Worm (Caenorhabditis elegans) whole organism, L4 larva: ENCODE data around the gene K12H6.10.

ENCODE experiments used
- F44E2.7 ChIP-seq: fragments of 200-800 bp; sonication (Bioruptor generic); IDR thresholded peaks from 2 replicates; pipeline ENCODE4 v2.1.2; 2022; ENCODE audit warnings: missing genetic modification characterization, missing compliant biosample characterization
- ZK337.2 ChIP-seq: fragments of 200-800 bp; sonication (Bioruptor generic); IDR thresholded peaks from 2 replicates; pipeline ENCODE4 v1.3.6; 2022; ENCODE audit warnings: missing genetic modification reagents, missing genetic modification characterization, missing compliant biosample characterization
- aha-1 ChIP-seq: fragments of 150-350 bp; peaks from one replicate; lab custom pipeline; 2014; ENCODE audit warnings: missing biosample characterization, missing genetic modification characterization
- arid-1 ChIP-seq: fragments of 200-800 bp; sonication (Bioruptor generic); conservative IDR thresholded peaks from 2 replicates; pipeline ENCODE4 v1.3.6; 2022; ENCODE audit warnings: missing genetic modification reagents, missing genetic modification characterization, missing compliant biosample characterization
- ces-1 ChIP-seq: fragments of 150-350 bp; sonication (generic microtip); optimal IDR thresholded peaks from 4 replicates; lab custom pipeline; 2014; ENCODE audit warnings: missing biosample characterization, missing genetic modification reagents, missing genetic modification characterization
- daf-16 ChIP-seq, 3 experiments: sonication (generic microtip); optimal IDR thresholded peaks; 2 replicates each; lab custom pipeline; 2016 to 2017; ENCODE audit warnings: missing genetic modification characterization in 3 of 3, missing genetic modification reagents in 3 of 3, mild to moderate bottlenecking in 2 of 3, missing compliant biosample characterization in 2 of 3, missing biosample characterization in 1 of 3, moderate library complexity in 1 of 3
- daf-8 ChIP-seq: fragments of 200-800 bp; sonication (Bioruptor generic); IDR thresholded peaks from 2 replicates; pipeline ENCODE4 v1.3.6; 2022; ENCODE audit warnings: missing genetic modification characterization, missing compliant biosample characterization
- dmd-6 ChIP-seq: fragments of 200-800 bp; sonication (Bioruptor generic); IDR thresholded peaks from 2 replicates; pipeline ENCODE4 v1.3.6; 2022; ENCODE audit warnings: missing genetic modification reagents, missing genetic modification characterization, missing compliant biosample characterization
- dmd-9 ChIP-seq: fragments of 200-800 bp; sonication (Bioruptor generic); IDR thresholded peaks from 2 replicates; pipeline ENCODE4 v1.3.6; 2022; ENCODE audit warnings: missing genetic modification reagents, missing genetic modification characterization, missing compliant biosample characterization
- fkh-10 ChIP-seq: fragments of 150-350 bp; optimal IDR thresholded peaks from 2 replicates; lab custom pipeline; 2014; ENCODE audit warnings: missing biosample characterization, missing genetic modification reagents, missing genetic modification characterization
- hmg-1.1 ChIP-seq: fragments of 200-800 bp; sonication (Bioruptor generic); IDR thresholded peaks from 2 replicates; pipeline ENCODE4 v1.3.6; 2022; ENCODE audit warnings: missing genetic modification reagents, missing genetic modification characterization, missing compliant biosample characterization
- jun-1 ChIP-seq: fragments of 150-350 bp; optimal IDR thresholded peaks from 2 replicates; lab custom pipeline; 2014; ENCODE audit warnings: missing biosample characterization, missing genetic modification reagents, missing genetic modification characterization
- lim-7 ChIP-seq: fragments of 200-800 bp; sonication (Bioruptor generic); IDR thresholded peaks from 2 replicates; pipeline ENCODE4 v1.3.6; 2022; ENCODE audit warnings: missing genetic modification characterization, missing compliant biosample characterization
- lin-39 ChIP-seq: fragments of 150-350 bp; optimal IDR thresholded peaks from 2 replicates; lab custom pipeline; 2014; ENCODE audit warnings: missing biosample characterization, missing genetic modification reagents, missing genetic modification characterization
- mdl-1 ChIP-seq, 2 experiments: fragments of 150-350 bp in 1 of 2; sonication (generic microtip) in 1 of 2; optimal IDR thresholded peaks; 2 replicates each; lab custom pipeline; 2014 to 2017; ENCODE audit warnings: missing biosample characterization in 2 of 2, missing genetic modification characterization in 2 of 2
- nhr-48 ChIP-seq: sonication (generic microtip); optimal IDR thresholded peaks from 2 replicates; lab custom pipeline; 2016; ENCODE audit warnings: mild to moderate bottlenecking, missing genetic modification characterization, missing compliant biosample characterization
- nhr-6 ChIP-seq: fragments of 150-350 bp; optimal IDR thresholded peaks from 2 replicates; lab custom pipeline; 2014; ENCODE audit warnings: missing biosample characterization, missing genetic modification characterization
- nhr-76 ChIP-seq: fragments of 150-350 bp; optimal IDR thresholded peaks from 2 replicates; lab custom pipeline; 2014; ENCODE audit warnings: missing biosample characterization, missing genetic modification characterization
- pha-4 ChIP-seq, 2 experiments: fragments of 150-350 bp in 1 of 2; fragments of 200-800 bp in 1 of 2; sonication (Bioruptor generic) in 1 of 2; IDR thresholded peaks in 1 of 2; optimal IDR thresholded peaks in 1 of 2; 2 replicates each; pipeline versions ENCODE4 v1.3.6 to Lab custom; 2014 to 2022; ENCODE audit warnings: missing genetic modification characterization in 2 of 2, missing genetic modification reagents in 2 of 2, missing biosample characterization in 1 of 2, missing compliant biosample characterization in 1 of 2
- saeg-2 ChIP-seq: fragments of 200-800 bp; sonication (Bioruptor generic); IDR thresholded peaks from 2 replicates; pipeline ENCODE4 v1.3.6; 2022; ENCODE audit warnings: missing genetic modification reagents, missing genetic modification characterization, missing compliant biosample characterization
- ztf-7 ChIP-seq: fragments of 150-350 bp; optimal IDR thresholded peaks from 2 replicates; lab custom pipeline; 2014; ENCODE audit warnings: missing biosample characterization, missing genetic modification characterization

K12H6.10 gene

ce11 chrII:2867701-2868100 is 45.0 kb downstream of the K12H6.10 start, which contains the start of gene Y110A2AL.2:
Gene Y110A2AL.2 (plus strand): TSS chrII:2868001.
- TF ChIP-seq ces-1 (GFP tag; lab: Kevin White, UChicago): no peak
- TF ChIP-seq ZK337.2 (GFP tag; lab: Robert Waterston, UW): no peak
- TF ChIP-seq pha-4 (GFP tag; IDR thresholded peaks at IDR 0.05; lab: Robert Waterston, UW): no peak
- TF ChIP-seq pha-4 (tag; optimal IDR thresholded peaks at IDR 0.05; lab: Kevin White, UChicago): no peak
- TF ChIP-seq nhr-76 (tag; lab: Kevin White, UChicago): no peak
- no peak for TF ChIP-seq fkh-10
- no peak for TF ChIP-seq mdl-1 (tag; optimal IDR thresholded peaks at IDR 0.05; lab: Kevin White, UChicago)
- no peak for TF ChIP-seq arid-1 (GFP tag; lab: Robert Waterston, UW)
- no peak for TF ChIP-seq F44E2.7
- no peak for TF ChIP-seq ztf-7 (tag; lab: Kevin White, UChicago)
- no peak for TF ChIP-seq nhr-6
- TF ChIP-seq lim-7 (GFP tag; lab: Robert Waterston, UW): no peak
- TF ChIP-seq dmd-9: no peak
- TF ChIP-seq aha-1 (tag; lab: Kevin White, UChicago): no peak
- TF ChIP-seq lin-39 (tag; lab: Kevin White, UChicago): no peak
- TF ChIP-seq, all 104 proteins: peak for 0

DNA sequence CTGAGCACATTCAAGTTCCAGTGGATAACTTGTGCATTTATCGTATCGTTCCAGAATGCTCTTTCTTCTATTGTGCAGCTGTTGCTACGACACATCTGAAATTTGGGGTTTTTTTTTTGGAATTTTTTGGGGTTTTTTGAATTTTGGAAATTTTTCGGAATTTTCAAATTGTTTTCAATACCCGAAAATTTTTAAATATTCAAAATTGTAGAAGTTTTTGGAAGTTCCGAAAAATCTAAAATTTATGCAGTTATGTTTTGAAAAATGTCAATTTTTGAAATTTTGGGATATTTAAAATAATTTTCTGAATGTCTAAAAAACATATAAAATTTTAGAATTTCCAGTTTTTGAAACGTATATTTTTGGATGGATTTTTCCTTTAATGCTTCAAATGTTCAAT is 49.1 kb downstream of the K12H6.10 start, which contains the start of gene Y110A2AL.10:
Gene Y110A2AL.10 (minus strand): TSS at position 101 of the 400 bp plus-strand sequence.
- no peak for TF ChIP-seq nhr-48 (tag; lab: Kevin White, UChicago)
- no peak for TF ChIP-seq hmg-1.1 (GFP tag; lab: Robert Waterston, UW)
- TF ChIP-seq daf-16 (GFP tag; optimal IDR thresholded peaks at IDR 0.05; lab: Kevin White, UChicago): no peak
- TF ChIP-seq daf-16 (tag; optimal IDR thresholded peaks at IDR 0.05; lab: Kevin White, UChicago): no peak
- TF ChIP-seq jun-1 (tag; lab: Kevin White, UChicago): no peak
- no peak for TF ChIP-seq daf-8
- no peak for TF ChIP-seq dmd-6 (GFP tag; lab: Robert Waterston, UW)
- TF ChIP-seq saeg-2 (GFP tag; lab: Robert Waterston, UW): no peak
